Worm (Caenorhabditis elegans) whole organism, young adult: ENCODE measurements around the gene elo-5.

ENCODE experiments used
- C17E4.6 ChIP-seq: fragments of 200-800 bp; sonication (Bioruptor generic); IDR thresholded peaks from 2 replicates; pipeline ENCODE4 v1.3.6; 2022; ENCODE audit warnings: missing genetic modification reagents, missing genetic modification characterization, missing compliant biosample characterization
- F33H1.4 ChIP-seq: fragments of 200-800 bp; sonication (Bioruptor generic); IDR thresholded peaks from 2 replicates; pipeline ENCODE4 v1.3.6; 2022; ENCODE audit warnings: missing genetic modification reagents, missing genetic modification characterization, missing compliant biosample characterization
- F37B4.10 ChIP-seq: fragments of 200-800 bp; sonication (Bioruptor generic); IDR thresholded peaks from 2 replicates; pipeline ENCODE4 v1.3.6; 2022; ENCODE audit warnings: missing genetic modification characterization, missing compliant biosample characterization
- F39B2.1 ChIP-seq: fragments of 200-800 bp; sonication (Bioruptor generic); IDR thresholded peaks from 2 replicates; pipeline ENCODE4 v1.3.6; 2022; ENCODE audit warnings: missing genetic modification reagents, missing genetic modification characterization, missing compliant biosample characterization
- K12H6.12 ChIP-seq: fragments of 200-800 bp; sonication (Bioruptor generic); optimal IDR thresholded peaks from 2 replicates; lab custom pipeline; 2018; ENCODE audit warnings: mild to moderate bottlenecking, missing genetic modification characterization, missing compliant biosample characterization
- T07F8.4 ChIP-seq: sonication (generic microtip); optimal IDR thresholded peaks from 2 replicates; lab custom pipeline; 2016; ENCODE audit warnings: mild to moderate bottlenecking, missing genetic modification characterization, moderate library complexity, missing compliant biosample characterization
- T26A5.8 ChIP-seq: sonication (generic microtip); optimal IDR thresholded peaks from 2 replicates; lab custom pipeline; 2016; ENCODE audit warnings: missing genetic modification characterization, missing compliant biosample characterization
- atf-7 ChIP-seq: sonication (generic microtip); optimal IDR thresholded peaks from 2 replicates; lab custom pipeline; 2017; ENCODE audit warnings: mild to moderate bottlenecking, missing genetic modification characterization, missing compliant biosample characterization
- attf-6 ChIP-seq: fragments of 200-800 bp; sonication (Bioruptor generic); IDR thresholded peaks from 2 replicates; pipeline ENCODE4 v1.3.6; 2022; ENCODE audit warnings: missing genetic modification reagents, missing genetic modification characterization, missing compliant biosample characterization
- ccch-3 ChIP-seq: fragments of 200-800 bp; sonication (Bioruptor generic); optimal IDR thresholded peaks from 2 replicates; lab custom pipeline; 2018; ENCODE audit warnings: mild to moderate bottlenecking, missing genetic modification characterization, missing compliant biosample characterization
- cebp-1 ChIP-seq, 2 experiments: fragments of 200-800 bp in 1 of 2; sonication (Bioruptor generic) in 1 of 2; sonication (generic microtip) in 1 of 2; IDR thresholded peaks in 1 of 2; optimal IDR thresholded peaks in 1 of 2; 2 replicates each; pipeline versions ENCODE4 v1.3.6 to Lab custom; 2017 to 2022; ENCODE audit warnings: missing compliant biosample characterization in 2 of 2, missing genetic modification characterization in 2 of 2, mild to moderate bottlenecking in 1 of 2, missing genetic modification reagents in 1 of 2, moderate library complexity in 1 of 2
- cebp-2 ChIP-seq: fragments of 200-800 bp; sonication (Bioruptor generic); IDR thresholded peaks from 2 replicates; pipeline ENCODE4 v1.3.6; 2022; ENCODE audit warnings: missing genetic modification characterization, missing compliant biosample characterization
- ceh-100 ChIP-seq: fragments of 200-800 bp; sonication (Bioruptor generic); IDR thresholded peaks from 2 replicates; pipeline ENCODE4 v1.3.6; 2022; ENCODE audit warnings: missing genetic modification reagents, missing genetic modification characterization, missing compliant biosample characterization
- chd-7 ChIP-seq: sonication (generic microtip); optimal IDR thresholded peaks from 2 replicates; lab custom pipeline; 2016; ENCODE audit warnings: mild to moderate bottlenecking, missing genetic modification characterization, moderate library complexity, missing compliant biosample characterization
- dox-1 ChIP-seq: fragments of 200-800 bp; sonication (Bioruptor generic); IDR thresholded peaks from 2 replicates; pipeline ENCODE4 v1.3.6; 2022; ENCODE audit warnings: missing genetic modification reagents, missing genetic modification characterization, missing compliant biosample characterization
- dpff-1 ChIP-seq: sonication (generic microtip); optimal IDR thresholded peaks from 2 replicates; lab custom pipeline; 2017; ENCODE audit warnings: mild to moderate bottlenecking, missing genetic modification characterization, missing compliant biosample characterization
- dpl-1 ChIP-seq: fragments of 150-350 bp; optimal IDR thresholded peaks from 2 replicates; lab custom pipeline; 2014; ENCODE audit warnings: missing biosample characterization, missing genetic modification reagents, missing genetic modification characterization
- efl-1 ChIP-seq: fragments of 150-350 bp; optimal IDR thresholded peaks from 2 replicates; lab custom pipeline; 2014; ENCODE audit warnings: missing biosample characterization, missing genetic modification reagents, missing genetic modification characterization
- ekl-4 ChIP-seq: fragments of 200-800 bp; sonication (Bioruptor generic); IDR thresholded peaks from 2 replicates; pipeline ENCODE4 v1.3.6; 2022; ENCODE audit warnings: missing genetic modification reagents, missing genetic modification characterization, missing compliant biosample characterization
- gei-17 ChIP-seq: fragments of 200-800 bp; sonication (Bioruptor generic); optimal IDR thresholded peaks from 2 replicates; lab custom pipeline; 2018; ENCODE audit warnings: mild to moderate bottlenecking, missing genetic modification characterization, missing compliant biosample characterization
- him-1 ChIP-seq: sonication (generic microtip); optimal IDR thresholded peaks from 2 replicates; lab custom pipeline; 2016; ENCODE audit warnings: missing genotype, missing genetic modification reagents, missing genetic modification characterization, missing compliant biosample characterization
- hlh-26 ChIP-seq: fragments of 200-800 bp; sonication (Bioruptor generic); conservative IDR thresholded peaks from 2 replicates; pipeline ENCODE4 v1.3.6; 2022; ENCODE audit warnings: missing genetic modification reagents, missing genetic modification characterization, missing compliant biosample characterization
- hrde-1 ChIP-seq: sonication (generic microtip); optimal IDR thresholded peaks from 2 replicates; lab custom pipeline; 2016; ENCODE audit warnings: missing genetic modification characterization, mild to moderate bottlenecking, missing compliant biosample characterization, moderate library complexity, missing genotype, missing genetic modification reagents, borderline replicate concordance
- let-607 ChIP-seq, 2 experiments: fragments of 200-800 bp in 1 of 2; sonication (Bioruptor generic) in 1 of 2; sonication (generic microtip) in 1 of 2; optimal IDR thresholded peaks; 2 replicates each; lab custom pipeline; 2016 to 2018; ENCODE audit warnings: mild to moderate bottlenecking in 2 of 2, missing compliant biosample characterization in 2 of 2, missing genetic modification characterization in 2 of 2, moderate library complexity in 2 of 2, missing genotype in 1 of 2
- lin-35 ChIP-seq, 3 experiments: fragments of 150-350 bp in 2 of 3; sonication (generic microtip) in 1 of 3; optimal IDR thresholded peaks; 2 replicates each; lab custom pipeline; 2014 to 2018; ENCODE audit warnings: missing biosample characterization in 3 of 3, missing genetic modification characterization in 3 of 3, missing genetic modification reagents in 3 of 3
- lin-54 ChIP-seq: fragments of 200-800 bp; sonication (Bioruptor generic); optimal IDR thresholded peaks from 2 replicates; lab custom pipeline; 2018; ENCODE audit warnings: mild to moderate bottlenecking, missing genetic modification characterization, missing compliant biosample characterization
- lsl-1 ChIP-seq: fragments of 200-800 bp; sonication (Bioruptor generic); optimal IDR thresholded peaks from 2 replicates; lab custom pipeline; 2018; ENCODE audit warnings: mild to moderate bottlenecking, missing genetic modification characterization, moderate library complexity, missing compliant biosample characterization
- madf-10 ChIP-seq: sonication (generic microtip); optimal IDR thresholded peaks from 2 replicates; lab custom pipeline; 2016; ENCODE audit warnings: mild to moderate bottlenecking, missing genetic modification characterization, missing compliant biosample characterization
- madf-3 ChIP-seq: fragments of 200-800 bp; sonication (Bioruptor generic); IDR thresholded peaks from 2 replicates; pipeline ENCODE4 v1.3.6; 2022; ENCODE audit warnings: missing genetic modification reagents, missing genetic modification characterization, missing compliant biosample characterization
- madf-8 ChIP-seq: fragments of 200-800 bp; sonication (Bioruptor generic); conservative IDR thresholded peaks from 2 replicates; pipeline ENCODE4 v1.3.6; 2022; ENCODE audit warnings: missing genetic modification reagents, missing genetic modification characterization, missing compliant biosample characterization
- mcd-1 ChIP-seq: fragments of 200-800 bp; sonication (Bioruptor generic); IDR thresholded peaks from 2 replicates; pipeline ENCODE4 v1.3.6; 2022; ENCODE audit warnings: missing genetic modification reagents, missing genetic modification characterization, missing compliant biosample characterization
- nhr-80 ChIP-seq: sonication (generic microtip); optimal IDR thresholded peaks from 2 replicates; lab custom pipeline; 2016; ENCODE audit warnings: missing genetic modification characterization, missing compliant biosample characterization
- pbrm-1 ChIP-seq: fragments of 200-800 bp; sonication (Bioruptor generic); IDR thresholded peaks from 2 replicates; pipeline ENCODE4 v1.3.6; 2022; ENCODE audit warnings: missing genetic modification reagents, missing genetic modification characterization, missing compliant biosample characterization
- repo-1 ChIP-seq: sonication (generic microtip); optimal IDR thresholded peaks from 2 replicates; lab custom pipeline; 2017; ENCODE audit warnings: mild to moderate bottlenecking, missing genetic modification characterization, missing compliant biosample characterization
- rpc-1 ChIP-seq, 2 experiments: fragments of 150-350 bp in 1 of 2; sonication (generic microtip) in 1 of 2; optimal IDR thresholded peaks; 2 replicates each; lab custom pipeline; 2014 to 2018; ENCODE audit warnings: missing biosample characterization in 1 of 2, missing genetic modification characterization in 1 of 2, missing genetic modification reagents in 1 of 2, missing genotype in 1 of 2
- sea-2 ChIP-seq: fragments of 200-800 bp; sonication (Bioruptor generic); IDR thresholded peaks from 2 replicates; pipeline ENCODE4 v1.3.6; 2022; ENCODE audit warnings: missing genetic modification characterization, missing compliant biosample characterization
- snpc-1.3 ChIP-seq: sonication (generic microtip); optimal IDR thresholded peaks from 2 replicates; lab custom pipeline; 2017; ENCODE audit warnings: missing genetic modification characterization, mild to moderate bottlenecking, missing compliant biosample characterization, antibody characterized with exemption, moderate library complexity, missing genotype, missing genetic modification reagents; ENCODE audit not compliant: insufficient read depth
- snpc-4 ChIP-seq, 5 experiments: fragments of 150-350 bp in 1 of 5; sonication (generic microtip) in 4 of 5; optimal IDR thresholded peaks; 2 replicates each; lab custom pipeline; 2014 to 2018; ENCODE audit warnings: missing genetic modification characterization in 5 of 5, missing biosample characterization in 3 of 5, antibody characterized with exemption in 2 of 5, mild to moderate bottlenecking in 2 of 5, missing compliant biosample characterization in 2 of 5, missing genotype in 2 of 5, moderate library complexity in 2 of 5, missing genetic modification reagents in 1 of 5
- unc-62 ChIP-seq: fragments of 150-350 bp; optimal IDR thresholded peaks from 2 replicates; lab custom pipeline; 2014; ENCODE audit warnings: missing biosample characterization, missing genetic modification reagents, missing genetic modification characterization
- ztf-18 ChIP-seq: sonication (generic microtip); optimal IDR thresholded peaks from 2 replicates; lab custom pipeline; 2016; ENCODE audit warnings: missing genotype, mild to moderate bottlenecking, missing genetic modification characterization, missing compliant biosample characterization
- ztf-25 ChIP-seq: fragments of 200-800 bp; sonication (Bioruptor generic); IDR thresholded peaks from 2 replicates; pipeline ENCODE4 v1.3.6; 2022; ENCODE audit warnings: missing genetic modification reagents, missing genetic modification characterization, missing compliant biosample characterization
- ztf-28 ChIP-seq: fragments of 200-800 bp; sonication (Bioruptor generic); IDR thresholded peaks from 2 replicates; pipeline ENCODE4 v1.3.6; 2022; ENCODE audit warnings: missing genetic modification reagents, missing genetic modification characterization, missing compliant biosample characterization

The elo-5 gene

DNA sequence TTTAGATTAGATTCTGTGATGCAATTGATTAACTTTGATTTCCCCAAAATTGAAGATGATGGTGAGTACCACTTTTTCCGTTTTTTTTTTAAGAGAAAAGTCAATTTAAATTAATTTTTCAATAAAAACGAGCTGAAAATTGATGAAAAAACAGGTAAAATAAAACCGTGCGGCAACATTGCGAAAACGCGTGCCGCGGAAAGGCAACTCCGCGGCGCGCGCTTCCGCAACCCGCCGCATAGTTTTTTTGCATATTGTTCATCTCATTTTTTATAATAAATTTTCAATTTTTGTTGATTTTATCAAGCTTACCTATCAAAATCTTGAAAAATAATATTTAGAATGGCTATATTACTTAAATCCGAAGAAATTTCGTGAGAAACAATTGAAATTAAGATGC, 6.0 kb downstream of the elo-5 start:
- TF ChIP-seq ztf-28 (GFP tag; lab: Robert Waterston, UW), result no peak
- no peak for TF ChIP-seq hrde-1 (tag; lab: Kevin White, UChicago)
- TF ChIP-seq lin-54 (GFP tag; lab: Kevin White, UChicago), result no peak
- TF ChIP-seq T26A5.8 (tag; lab: Kevin White, UChicago), result no peak
- no peak for TF ChIP-seq T07F8.4 (tag; lab: Kevin White, UChicago)
- TF ChIP-seq atf-7 (tag; lab: Kevin White, UChicago), result no peak
- peak; percentile 12 for TF ChIP-seq efl-1 (GFP tag; lab: Kevin White, UChicago)
- no peak for TF ChIP-seq lin-35 (GFP tag; optimal IDR thresholded peaks at IDR 0.05; lab: Kevin White, UChicago)
- TF ChIP-seq rpc-1 (optimal IDR thresholded peaks at IDR 0.05; lab: Kevin White, UChicago), result peak; percentile 14
- no peak for TF ChIP-seq rpc-1 (tag; optimal IDR thresholded peaks at IDR 0.05; lab: Kevin White, UChicago)
- TF ChIP-seq F33H1.4, result no peak
- no peak for TF ChIP-seq snpc-4 (GFP tag; optimal IDR thresholded peaks at IDR 0.05; lab: Kevin White, UChicago)
- peak in 2 of 4 experiments; percentile 65 to 78 for TF ChIP-seq snpc-4 (tag; optimal IDR thresholded peaks at IDR 0.05; lab: Kevin White, UChicago)
- TF ChIP-seq ztf-25 (GFP tag; lab: Robert Waterston, UW), result no peak
- TF ChIP-seq sea-2 (GFP tag; lab: Robert Waterston, UW), result no peak
- no peak for TF ChIP-seq cebp-1 (GFP tag; IDR thresholded peaks at IDR 0.05; lab: Robert Waterston, UW)
- peak; percentile 6 for TF ChIP-seq cebp-1 (tag; optimal IDR thresholded peaks at IDR 0.05; lab: Kevin White, UChicago)
- peak; percentile 9 for TF ChIP-seq lsl-1
- TF ChIP-seq snpc-1.3 (tag; lab: Kevin White, UChicago), result peak; percentile 18
- TF ChIP-seq ztf-18 (tag; lab: Kevin White, UChicago), result no peak
- TF ChIP-seq ceh-100 (GFP tag; lab: Robert Waterston, UW), result 0 out of 2 replicates have a peak, but pooled peaks have one; percentile 26
- no peak for TF ChIP-seq attf-6 (GFP tag; lab: Robert Waterston, UW)

DNA sequence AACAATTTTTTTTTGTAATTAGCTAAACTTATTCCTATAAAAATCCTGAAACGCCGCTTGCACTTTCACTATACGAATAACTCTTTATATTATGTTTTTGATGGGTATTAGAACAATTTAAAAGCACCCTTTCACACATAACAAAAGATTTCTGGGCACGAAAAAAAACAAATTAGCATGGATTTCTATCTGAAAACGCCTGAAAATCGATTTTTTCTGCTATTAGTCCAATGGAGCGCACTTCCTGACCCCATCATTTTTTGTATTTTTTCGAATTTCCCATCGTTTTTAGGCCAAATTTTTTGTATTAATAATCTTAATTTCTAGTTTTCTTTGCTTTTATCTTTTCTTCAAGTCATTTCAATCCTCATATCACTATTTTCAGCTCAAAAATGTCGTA, 7.5 kb downstream of the elo-5 start, which contains the start of gene F41H10.3:
F41H10.3 (plus strand) TSS at position 388 of the 400 bp plus-strand sequence.
- TF ChIP-seq hlh-26 (no peak), mcd-1 (GFP tag; lab: Robert Waterston, UW) (0 out of 2 replicates have a peak, but pooled peaks have one; percentile 31), dpl-1 (GFP tag; lab: Kevin White, UChicago) (no peak)

DNA sequence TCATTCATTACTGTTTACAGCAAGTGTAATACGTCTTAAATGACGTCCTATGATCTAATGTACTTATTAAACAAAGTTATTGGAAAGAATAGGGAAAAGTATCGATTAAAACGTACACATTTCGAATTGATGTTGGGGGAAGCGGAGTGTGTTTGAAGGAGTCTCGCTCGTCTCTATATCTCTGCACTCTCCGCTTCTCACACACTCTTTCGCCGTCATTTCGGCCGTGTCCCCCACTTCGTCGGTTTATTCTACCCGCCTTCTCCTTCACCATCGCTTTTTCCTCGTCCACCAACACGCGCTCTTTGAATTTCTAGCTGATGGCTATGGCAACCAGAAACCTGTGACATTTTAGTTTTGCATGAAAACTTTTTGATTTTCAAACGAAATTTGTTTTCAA, 8.1 kb downstream of the elo-5 start:
- TF ChIP-seq dpff-1 (tag; lab: Kevin White, UChicago) (no peak), chd-7 (tag; lab: Kevin White, UChicago) (no peak), mcd-1 (GFP tag; lab: Robert Waterston, UW) (peak; percentile 67), madf-8 (no peak), him-1 (no peak), hlh-26 (no peak), pbrm-1 (0 out of 2 replicates have a peak, but pooled peaks have one; percentile 31), T07F8.4 (tag; lab: Kevin White, UChicago) (no peak), attf-6 (GFP tag; lab: Robert Waterston, UW) (no peak), F39B2.1 (GFP tag; lab: Robert Waterston, UW) (no peak), madf-3 (no peak), gei-17 (GFP tag; lab: Kevin White, UChicago) (no peak), nhr-80 (tag; lab: Kevin White, UChicago) (peak; percentile 11), unc-62 (no peak), C17E4.6 (GFP tag; lab: Robert Waterston, UW) (peak; percentile 23; the same call in 1 of the 2 replicates), dox-1 (GFP tag; lab: Robert Waterston, UW) (peak; percentile 36; the same call in 1 of the 2 replicates), madf-10 (tag; lab: Kevin White, UChicago) (no peak), F37B4.10 (no peak), ccch-3 (no peak), let-607 (tag; optimal IDR thresholded peaks at IDR 0.05; lab: Kevin White, UChicago) (no peak), K12H6.12 (tag; lab: Kevin White, UChicago) (no peak), cebp-1 (GFP tag; IDR thresholded peaks at IDR 0.05; lab: Robert Waterston, UW) (no peak), cebp-1 (tag; optimal IDR thresholded peaks at IDR 0.05; lab: Kevin White, UChicago) (peak; percentile 49), ekl-4 (GFP tag; lab: Robert Waterston, UW) (0 out of 2 replicates have a peak, but pooled peaks have one; percentile 48), repo-1 (tag; lab: Kevin White, UChicago) (no peak), cebp-2 (GFP tag; lab: Robert Waterston, UW) (no peak), rpc-1 (optimal IDR thresholded peaks at IDR 0.05; lab: Kevin White, UChicago) (no peak), rpc-1 (tag; optimal IDR thresholded peaks at IDR 0.05; lab: Kevin White, UChicago) (no peak)
